Worm (Caenorhabditis elegans) whole organism, L2 larva: Measurements from ENCODE around the gene srm-5.

ENCODE experiments used
- F13H6.1 ChIP-seq: sonication (generic microtip); optimal IDR thresholded peaks from 2 replicates; lab custom pipeline; 2016; ENCODE audit warnings: missing genetic modification characterization, missing compliant biosample characterization
- Y55F3AM.14 ChIP-seq: fragments of 200-800 bp; sonication (Bioruptor generic); optimal IDR thresholded peaks from 2 replicates; lab custom pipeline; 2018; ENCODE audit warnings: mild to moderate bottlenecking, missing genetic modification characterization, missing compliant biosample characterization
- ZK546.5 ChIP-seq: sonication (generic microtip); optimal IDR thresholded peaks from 2 replicates; lab custom pipeline; 2017; ENCODE audit warnings: missing biosample characterization, missing genetic modification characterization
- alr-1 ChIP-seq: fragments of 150-350 bp; optimal IDR thresholded peaks from 2 replicates; lab custom pipeline; 2014; ENCODE audit warnings: missing biosample characterization, missing genetic modification characterization
- ama-1 ChIP-seq: fragments of 150-350 bp; optimal IDR thresholded peaks from 2 replicates; lab custom pipeline; 2018; ENCODE audit warnings: inconsistent platforms
- ceh-16 ChIP-seq: fragments of 150-350 bp; optimal IDR thresholded peaks from 2 replicates; lab custom pipeline; 2014; ENCODE audit warnings: missing biosample characterization, missing genetic modification characterization
- ceh-82 ChIP-seq: fragments of 150-350 bp; optimal IDR thresholded peaks from 2 replicates; lab custom pipeline; 2014; ENCODE audit warnings: missing biosample characterization, missing genetic modification characterization
- crh-2 ChIP-seq: sonication (generic microtip); optimal IDR thresholded peaks from 2 replicates; lab custom pipeline; 2017; ENCODE audit warnings: missing biosample characterization, missing genetic modification characterization
- dmd-4 ChIP-seq: sonication (generic microtip); optimal IDR thresholded peaks from 2 replicates; lab custom pipeline; 2017; ENCODE audit warnings: missing biosample characterization, missing genetic modification characterization
- egl-27 ChIP-seq: sonication (generic microtip); optimal IDR thresholded peaks from 3 replicates; lab custom pipeline; 2017; ENCODE audit warnings: missing biosample characterization, missing genetic modification reagents, missing genetic modification characterization
- fos-1 ChIP-seq: fragments of 150-350 bp; optimal IDR thresholded peaks from 2 replicates; lab custom pipeline; 2014; ENCODE audit warnings: missing biosample characterization, missing genetic modification characterization
- gmeb-1 ChIP-seq: fragments of 150-350 bp; optimal IDR thresholded peaks from 2 replicates; lab custom pipeline; 2014; ENCODE audit warnings: missing biosample characterization, missing genetic modification characterization
- lin-11 ChIP-seq: fragments of 150-350 bp; sonication (generic microtip); optimal IDR thresholded peaks from 2 replicates; lab custom pipeline; 2014; ENCODE audit warnings: missing biosample characterization, missing genetic modification characterization, inconsistent platforms, mixed read lengths
- lin-13 ChIP-seq: fragments of 150-350 bp; optimal IDR thresholded peaks from 2 replicates; lab custom pipeline; 2014; ENCODE audit warnings: missing biosample characterization, missing genetic modification reagents, missing genetic modification characterization
- lin-39 ChIP-seq: fragments of 150-350 bp; optimal IDR thresholded peaks from 2 replicates; lab custom pipeline; 2014; ENCODE audit warnings: missing biosample characterization, missing genetic modification reagents, missing genetic modification characterization
- mab-5 ChIP-seq: fragments of 150-350 bp; optimal IDR thresholded peaks from 2 replicates; lab custom pipeline; 2014; ENCODE audit warnings: missing biosample characterization, missing genetic modification characterization
- mbf-1 ChIP-seq: sonication (generic microtip); optimal IDR thresholded peaks from 2 replicates; lab custom pipeline; 2017; ENCODE audit warnings: missing biosample characterization, missing genetic modification characterization
- mdl-1 ChIP-seq, 2 experiments: fragments of 150-350 bp in 1 of 2; sonication (generic microtip) in 1 of 2; optimal IDR thresholded peaks; 2 replicates each; lab custom pipeline; 2017; ENCODE audit warnings: missing biosample characterization in 2 of 2, missing genetic modification characterization in 2 of 2
- nhr-10 ChIP-seq: sonication (generic microtip); optimal IDR thresholded peaks from 2 replicates; lab custom pipeline; 2017; ENCODE audit warnings: missing biosample characterization, missing genetic modification characterization
- nhr-11 ChIP-seq: fragments of 150-350 bp; optimal IDR thresholded peaks from 2 replicates; lab custom pipeline; 2014; ENCODE audit warnings: missing biosample characterization, missing genetic modification characterization
- nhr-12 ChIP-seq: fragments of 150-350 bp; optimal IDR thresholded peaks from 2 replicates; lab custom pipeline; 2014; ENCODE audit warnings: missing biosample characterization, missing genetic modification characterization
- nhr-129 ChIP-seq: fragments of 150-350 bp; optimal IDR thresholded peaks from 2 replicates; lab custom pipeline; 2014; ENCODE audit warnings: missing biosample characterization, missing genetic modification characterization
- nhr-21 ChIP-seq: fragments of 150-350 bp; optimal IDR thresholded peaks from 2 replicates; lab custom pipeline; 2014; ENCODE audit warnings: missing biosample characterization, missing genetic modification characterization
- nhr-25 ChIP-seq: fragments of 150-350 bp; sonication (generic microtip); optimal IDR thresholded peaks from 3 replicates; lab custom pipeline; 2014; ENCODE audit warnings: missing biosample characterization, missing genetic modification characterization
- nhr-77 ChIP-seq: fragments of 150-350 bp; optimal IDR thresholded peaks from 2 replicates; lab custom pipeline; 2014; ENCODE audit warnings: missing biosample characterization, missing genetic modification characterization
- peb-1 ChIP-seq: fragments of 150-350 bp; optimal IDR thresholded peaks from 2 replicates; lab custom pipeline; 2014; ENCODE audit warnings: missing biosample characterization, missing genetic modification characterization
- skn-1 ChIP-seq: sonication (generic microtip); optimal IDR thresholded peaks from 2 replicates; lab custom pipeline; 2017; ENCODE audit warnings: missing biosample characterization, missing genetic modification characterization
- sma-3 ChIP-seq: sonication (generic microtip); optimal IDR thresholded peaks from 2 replicates; lab custom pipeline; 2016; ENCODE audit warnings: missing genetic modification reagents, missing genetic modification characterization, missing compliant biosample characterization
- sma-9 ChIP-seq, 2 experiments: fragments of 150-350 bp in 1 of 2; sonication (generic microtip) in 1 of 2; optimal IDR thresholded peaks; 2 replicates each; lab custom pipeline; 2014 to 2016; ENCODE audit warnings: missing genetic modification characterization in 2 of 2, mild to moderate bottlenecking in 1 of 2, missing biosample characterization in 1 of 2, missing compliant biosample characterization in 1 of 2, missing genetic modification reagents in 1 of 2, moderate library complexity in 1 of 2
- unc-39 ChIP-seq: fragments of 150-350 bp; optimal IDR thresholded peaks from 2 replicates; lab custom pipeline; 2014; ENCODE audit warnings: missing biosample characterization, missing genetic modification characterization
- unc-55 ChIP-seq: fragments of 150-350 bp; sonication (generic microtip); optimal IDR thresholded peaks from 3 replicates; lab custom pipeline; 2014; ENCODE audit warnings: missing biosample characterization, missing genetic modification reagents, missing genetic modification characterization
- zag-1 ChIP-seq: fragments of 150-350 bp; optimal IDR thresholded peaks from 2 replicates; lab custom pipeline; 2014; ENCODE audit warnings: missing biosample characterization, missing genetic modification characterization
- ztf-1 ChIP-seq: fragments of 200-800 bp; sonication (Bioruptor generic); conservative IDR thresholded peaks from 2 replicates; pipeline ENCODE4 v1.3.6; 2022; ENCODE audit warnings: missing genetic modification characterization, missing compliant biosample characterization
- ztf-11 ChIP-seq: sonication (generic microtip); optimal IDR thresholded peaks from 2 replicates; lab custom pipeline; 2017; ENCODE audit warnings: missing biosample characterization, missing genetic modification characterization

srm-5 gene

ce11 chrV:14293667-14294194 lies 41.3 kb upstream of the srm-5 start, which contains the start of gene F14D7.2:
TSS of gene F14D7.2 (minus strand) at chrV:14293717.
- TF ChIP-seq dmd-4 (tag; lab: Kevin White, UChicago) (no peak), Y55F3AM.14 (GFP tag; lab: Kevin White, UChicago) (no peak), ceh-16 (no peak)

ce11 chrV:14294396-14294795 lies 40.6 kb upstream of the srm-5 start, which contains the start of gene F14D7.9:
TSS of gene F14D7.9 (plus strand) at chrV:14294696.
- TF ChIP-seq ZK546.5 (tag; lab: Kevin White, UChicago), result no peak
- TF ChIP-seq mab-5, result no peak
- TF ChIP-seq nhr-129, result no peak
- no peak for TF ChIP-seq ztf-11 (tag; lab: Kevin White, UChicago)
- no peak for TF ChIP-seq alr-1
- TF ChIP-seq ceh-82 (tag; lab: Kevin White, UChicago), result no peak
- TF ChIP-seq lin-13 (GFP tag; lab: Kevin White, UChicago), result no peak
- TF ChIP-seq egl-27, result no peak
- TF ChIP-seq mbf-1, result no peak
- TF ChIP-seq skn-1 (tag; lab: Kevin White, UChicago), result no peak
- TF ChIP-seq dmd-4 (tag; lab: Kevin White, UChicago), result no peak

DNA sequence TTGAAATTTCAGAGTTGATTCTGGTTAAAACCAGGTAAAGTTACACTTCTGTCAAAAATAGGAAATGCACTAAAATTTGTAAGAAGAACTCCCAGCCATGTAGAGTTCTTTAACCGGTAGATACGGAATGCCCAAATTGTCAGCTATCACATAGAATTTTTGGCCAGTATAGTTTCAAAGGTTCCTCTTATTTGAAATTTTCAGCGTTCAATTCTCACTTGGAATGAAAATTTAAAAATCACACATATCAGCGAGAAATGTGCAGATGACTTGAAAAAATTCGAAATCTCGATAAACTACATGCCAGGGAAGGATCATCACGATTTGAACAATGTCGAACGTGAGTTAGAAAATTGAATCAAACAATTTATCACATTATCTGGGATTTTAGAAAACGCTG lies 38.5 kb upstream of the srm-5 start, which contains the start of gene F14D7.3:
TSS of gene F14D7.3 (plus strand) at position 301 of the 400 bp plus-strand sequence.
- TF ChIP-seq gmeb-1 (tag; lab: Kevin White, UChicago) (no peak), nhr-11 (no peak), F13H6.1 (tag; lab: Kevin White, UChicago) (no peak), peb-1 (tag; lab: Kevin White, UChicago) (no peak), skn-1 (tag; lab: Kevin White, UChicago) (no peak), lin-11 (tag; lab: Kevin White, UChicago) (no peak), ZK546.5 (tag; lab: Kevin White, UChicago) (no peak), sma-9 (GFP tag; optimal IDR thresholded peaks at IDR 0.05; lab: Kevin White, UChicago) (no peak), sma-9 (tag; optimal IDR thresholded peaks at IDR 0.05; lab: Kevin White, UChicago) (no peak)

DNA sequence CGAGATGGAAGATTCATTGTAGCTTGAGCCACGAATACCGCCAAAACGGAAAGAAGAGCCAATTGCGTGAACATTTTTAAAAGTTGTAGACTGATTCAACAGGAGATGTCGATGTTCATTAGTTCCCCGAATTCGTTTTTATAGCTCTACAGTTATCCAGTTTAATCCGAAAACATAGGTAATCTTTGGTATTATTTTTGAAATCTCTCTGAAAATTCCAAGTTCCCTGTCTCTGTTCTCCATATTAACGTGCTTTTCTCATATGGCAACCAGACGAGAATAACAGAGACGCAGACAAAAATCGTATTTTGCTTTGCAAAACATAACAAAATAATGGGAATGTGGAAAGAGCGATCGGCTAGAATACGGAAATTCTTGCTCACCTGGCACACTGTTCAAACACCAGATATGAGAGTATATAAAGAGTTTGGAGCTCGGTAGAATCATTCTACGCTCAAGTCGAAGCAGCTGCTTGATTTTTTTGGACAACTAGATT lies 35.4 kb upstream of the srm-5 start, which contains the start of the genes spig-3 and F14D7.12:
TSS of gene spig-3 (minus strand) at position 101 of the 496 bp plus-strand sequence.
TSS of gene F14D7.12 (plus strand) at position 446 of the 496 bp plus-strand sequence.
- no peak for TF ChIP-seq lin-39 (tag; lab: Kevin White, UChicago)
- TF ChIP-seq mab-5, result no peak
- TF ChIP-seq nhr-25 (tag; lab: Kevin White, UChicago), result no peak
- no peak for TF ChIP-seq sma-3 (GFP tag; lab: Kevin White, UChicago)
- no peak for TF ChIP-seq peb-1 (tag; lab: Kevin White, UChicago)
- TF ChIP-seq zag-1 (tag; lab: Kevin White, UChicago), result no peak
- no peak for TF ChIP-seq ztf-1 (GFP tag; lab: Robert Waterston, UW)
- TF ChIP-seq ztf-11 (tag; lab: Kevin White, UChicago), result no peak
- TF ChIP-seq unc-39 (tag; lab: Kevin White, UChicago), result no peak
- no peak for TF ChIP-seq ama-1 (lab: Kevin White, UChicago)
- no peak for TF ChIP-seq mdl-1 (tag; optimal IDR thresholded peaks at IDR 0.05; lab: Kevin White, UChicago)
- TF ChIP-seq nhr-12 (tag; lab: Kevin White, UChicago), result no peak
- TF ChIP-seq nhr-10 (tag; lab: Kevin White, UChicago), result no peak
- TF ChIP-seq alr-1, result no peak
- TF ChIP-seq gmeb-1 (tag; lab: Kevin White, UChicago), result no peak
- TF ChIP-seq skn-1 (tag; lab: Kevin White, UChicago), result no peak
- TF ChIP-seq dmd-4 (tag; lab: Kevin White, UChicago), result no peak
- TF ChIP-seq unc-55 (GFP tag; lab: Kevin White, UChicago), result no peak
- TF ChIP-seq nhr-21 (tag; lab: Kevin White, UChicago), result no peak
- TF ChIP-seq nhr-77, result no peak
- TF ChIP-seq, all 48 proteins: peak for 0

- TF ChIP-seq crh-2 (tag; lab: Kevin White, UChicago) (no peak), fos-1 (tag; lab: Kevin White, UChicago) (peak; percentile 52)
These were observed 33.9 kb upstream of the srm-5 start, which contains the start of gene F14D7.6 for ce11 chrV:14301076-14301475. TSS of gene F14D7.6 (plus strand) at chrV:14301413.
